Worm (Caenorhabditis elegans): ENCODE measurements around the gene C35B1.7.

- no peak for TF ChIP-seq Y75B8A.6 (GFP tag; IDR thresholded peaks at IDR 0.05)
- no peak for TF ChIP-seq fkh-10 (GFP tag; optimal IDR thresholded peaks at IDR 0.05)
- no peak for TF ChIP-seq attf-4 (tag; optimal IDR thresholded peaks at IDR 0.05)
- no peak for TF ChIP-seq egl-27 (tag; optimal IDR thresholded peaks at IDR 0.05)
- TF ChIP-seq ceh-82 (tag; optimal IDR thresholded peaks at IDR 0.05): no peak
- TF ChIP-seq mep-1 (tag; optimal IDR thresholded peaks at IDR 0.05): no peak
- TF ChIP-seq pha-4 (GFP tag; IDR thresholded peaks at IDR 0.05): no peak
- no peak for TF ChIP-seq pha-4 (tag; optimal IDR thresholded peaks at IDR 0.05)
- TF ChIP-seq saeg-2 (GFP tag; IDR thresholded peaks at IDR 0.05): no peak
- no peak for TF ChIP-seq ama-1 (optimal IDR thresholded peaks at IDR 0.05)
- no peak for TF ChIP-seq madf-5 (GFP tag; IDR thresholded peaks at IDR 0.05)
- TF ChIP-seq F26F4.8 (GFP tag; conservative IDR thresholded peaks at IDR 0.05): no peak
- no peak for TF ChIP-seq ztf-11 (tag; optimal IDR thresholded peaks at IDR 0.05)
- TF ChIP-seq daf-12 (tag; optimal IDR thresholded peaks at IDR 0.05): no peak
Observed at ce11 chrIV:4099773-4100172, 9.1 kb upstream of the C35B1.7 start.
